Worm (Caenorhabditis elegans): ENCODE results near the gene F35H12.5.
A peak's percentile ranks its signal among the peaks of the same experiment; 100 is the strongest.

Gene F35H12.5

DNA sequence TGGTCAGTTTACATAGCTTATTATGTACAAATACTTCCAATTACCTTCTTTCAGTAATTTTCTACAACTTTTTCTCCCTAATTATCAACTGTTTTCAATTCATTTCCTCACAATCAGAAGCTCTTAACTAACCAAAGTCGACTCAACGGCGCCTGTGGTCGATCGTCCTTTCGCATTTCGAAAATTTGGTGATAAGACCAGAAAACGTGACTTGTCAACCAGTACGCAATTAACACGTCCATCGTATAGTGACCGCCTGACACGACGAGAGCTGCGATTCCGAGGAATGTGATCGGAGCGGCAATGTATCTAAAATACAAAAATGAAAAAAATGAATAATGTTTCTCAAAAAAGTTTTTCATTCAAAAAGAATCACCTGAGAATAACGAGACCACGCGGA, 27.5 kb downstream of the F35H12.5 start (continued):
- TF ChIP-seq unc-62 (GFP tag; optimal IDR thresholded peaks at IDR 0.05 in 1 of 2), result no peak
- no peak for TF ChIP-seq unc-62 (tag; optimal IDR thresholded peaks at IDR 0.05)
- no peak for TF ChIP-seq set-16 (GFP tag; IDR thresholded peaks at IDR 0.05)
- TF ChIP-seq ZK337.2 (GFP tag; IDR thresholded peaks at IDR 0.05), result no peak
- TF ChIP-seq lir-3 (tag; optimal IDR thresholded peaks at IDR 0.05), result no peak
- TF ChIP-seq Y48G9A.11 (GFP tag; IDR thresholded peaks at IDR 0.05), result no peak
- no peak for TF ChIP-seq fkh-10 (GFP tag; optimal IDR thresholded peaks at IDR 0.05)
- TF ChIP-seq ceh-44 (GFP tag; IDR thresholded peaks at IDR 0.05), result no peak
- peak; percentile 43 for TF ChIP-seq pqm-1 (tag; optimal IDR thresholded peaks at IDR 0.05)
- no peak for TF ChIP-seq lin-38 (GFP tag; IDR thresholded peaks at IDR 0.05)
- TF ChIP-seq F10B5.3 (tag; optimal IDR thresholded peaks at IDR 0.05), result no peak
- TF ChIP-seq jun-1 (tag; optimal IDR thresholded peaks at IDR 0.05), result no peak
- no peak for TF ChIP-seq aha-1 (tag)
- no peak for TF ChIP-seq mxl-2 (GFP tag; conservative IDR thresholded peaks at IDR 0.05)
- no peak for TF ChIP-seq egl-43 (GFP tag; IDR thresholded peaks at IDR 0.05)
- TF ChIP-seq lin-29 (GFP tag; IDR thresholded peaks at IDR 0.05), result no peak
- no peak for TF ChIP-seq ceh-28 (tag; optimal IDR thresholded peaks at IDR 0.05)
- TF ChIP-seq nhr-28 (tag; optimal IDR thresholded peaks at IDR 0.05), result peak; percentile 9
- TF ChIP-seq skn-1 (tag; optimal IDR thresholded peaks at IDR 0.05), result no peak
- TF ChIP-seq php-3 (GFP tag; IDR thresholded peaks at IDR 0.05), result peak; percentile 49; the same call in 1 of the 2 replicates
- TF ChIP-seq mdl-1 (tag; optimal IDR thresholded peaks at IDR 0.05), result no peak
- peak; percentile 79 for TF ChIP-seq hlh-30 (tag; optimal IDR thresholded peaks at IDR 0.05; ENCODE audit: insufficient read depth)
- TF ChIP-seq vab-7 (GFP tag; IDR thresholded peaks at IDR 0.05), result no peak
- no peak for TF ChIP-seq tag-97 (GFP tag; IDR thresholded peaks at IDR 0.05)
- peak; percentile 61 for TF ChIP-seq tra-1 (GFP tag; IDR thresholded peaks at IDR 0.05)

DNA sequence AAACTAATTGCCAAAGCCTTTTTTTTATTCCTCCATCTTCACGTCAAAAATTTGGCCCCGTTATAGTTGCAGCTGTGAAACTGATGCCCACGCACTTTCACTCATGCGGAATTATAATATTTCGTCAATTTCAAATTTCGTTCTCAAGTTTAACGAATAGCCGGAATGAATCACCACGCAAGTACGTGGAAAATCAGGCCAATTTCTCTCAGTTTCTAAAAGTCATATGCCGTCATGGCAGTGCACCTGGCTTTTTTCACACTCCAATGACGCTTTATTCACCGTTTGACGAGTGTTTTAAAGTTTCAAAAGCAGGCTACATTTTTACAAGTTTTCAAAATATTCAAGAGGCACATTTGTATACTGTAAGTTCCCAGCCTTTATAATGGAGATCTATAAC, 29.7 kb downstream of the F35H12.5 start:
- TF ChIP-seq php-3 (GFP tag; IDR thresholded peaks at IDR 0.05), result no peak
- TF ChIP-seq unc-62 (GFP tag; optimal IDR thresholded peaks at IDR 0.05 in 1 of 2), result peak in 1 of 2 experiments; percentile 62
- no peak for TF ChIP-seq unc-62 (tag; optimal IDR thresholded peaks at IDR 0.05)
- no peak for TF ChIP-seq madf-5 (GFP tag; IDR thresholded peaks at IDR 0.05)
- peak; percentile 3 for TF ChIP-seq aha-1 (tag)
- no peak for TF ChIP-seq Y48G9A.11 (GFP tag; IDR thresholded peaks at IDR 0.05)

DNA sequence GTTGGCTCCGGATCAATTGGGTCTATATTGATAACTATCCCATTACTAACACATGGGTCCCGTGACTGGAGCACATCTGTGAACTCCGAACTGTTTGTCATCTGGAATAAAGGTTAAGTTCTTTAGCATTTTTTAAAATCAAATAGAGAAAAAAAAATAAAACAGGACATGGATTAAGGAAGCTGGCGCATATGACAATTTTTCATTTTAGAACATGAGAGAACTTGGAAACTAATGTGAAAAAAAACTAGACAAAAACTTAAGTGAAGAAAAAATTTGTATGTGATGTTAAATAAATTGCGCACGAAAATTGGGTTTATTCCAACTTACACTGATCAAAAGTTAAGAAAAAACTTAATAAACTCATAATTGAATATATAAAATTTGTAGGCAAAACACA, 30.6 kb downstream of the F35H12.5 start, which contains the start of gene sms-2:
Gene sms-2 (minus strand): TSS at position 101 of the 400 bp plus-strand sequence.
- TF ChIP-seq F26F4.8 (GFP tag; conservative IDR thresholded peaks at IDR 0.05) (no peak), ama-1 (optimal IDR thresholded peaks at IDR 0.05) (no peak), F37D6.2 (tag; optimal IDR thresholded peaks at IDR 0.05) (no peak), spr-3 (GFP tag; optimal IDR thresholded peaks at IDR 0.05) (no peak), aly-2 (tag; optimal IDR thresholded peaks at IDR 0.05) (no peak), ZK337.2 (GFP tag; IDR thresholded peaks at IDR 0.05) (no peak), zip-11 (GFP tag; IDR thresholded peaks at IDR 0.05) (no peak), F49E8.2 (tag; optimal IDR thresholded peaks at IDR 0.05; ENCODE audit: borderline replicate concordance) (no peak), hlh-30 (tag; optimal IDR thresholded peaks at IDR 0.05; ENCODE audit: insufficient read depth) (no peak)

DNA sequence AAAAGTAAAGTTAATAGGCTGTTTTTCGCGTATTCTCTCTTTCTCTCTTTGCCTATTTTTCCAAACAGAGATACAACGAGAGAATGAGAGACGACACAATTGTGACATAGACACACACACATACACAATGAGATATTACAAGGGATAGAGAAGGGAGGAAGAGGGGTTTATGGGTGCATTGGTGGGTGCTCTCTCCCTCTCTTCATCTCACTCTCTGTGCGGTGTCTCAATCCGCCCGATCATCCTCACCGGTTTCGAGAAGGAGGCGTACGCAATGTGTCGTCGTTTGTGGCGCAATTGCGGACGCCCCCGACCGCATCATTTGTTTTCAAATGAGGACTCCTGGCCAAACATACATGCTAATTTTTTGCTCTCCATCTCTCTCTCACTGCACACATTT, 31.3 kb downstream of the F35H12.5 start:
- TF ChIP-seq ces-1 (GFP tag; optimal IDR thresholded peaks at IDR 0.05) (peak; percentile 36), F44E2.7 (GFP tag; IDR thresholded peaks at IDR 0.05) (no peak), T20F7.1 (GFP tag; optimal IDR thresholded peaks at IDR 0.05) (peak; percentile 80), pha-4 (GFP tag; IDR thresholded peaks at IDR 0.05) (peak; percentile 37; the same call in 1 of the 2 replicates), pha-4 (tag; optimal IDR thresholded peaks at IDR 0.05) (no peak), hlh-11 (tag; optimal IDR thresholded peaks at IDR 0.05) (peak; percentile 87), nhr-28 (tag; optimal IDR thresholded peaks at IDR 0.05) (peak; percentile 75), nhr-25 (tag; optimal IDR thresholded peaks at IDR 0.05; ENCODE audit: borderline replicate concordance, insufficient read depth) (peak; percentile 53), nhr-48 (tag; optimal IDR thresholded peaks at IDR 0.05) (peak; percentile 91), madf-5 (GFP tag; IDR thresholded peaks at IDR 0.05) (0 out of 4 replicates have a peak, but pooled peaks of 1 of the 2 experiments have one; percentile 9), nhr-102 (tag; optimal IDR thresholded peaks at IDR 0.05) (peak; percentile 69), madf-9 (GFP tag; conservative IDR thresholded peaks at IDR 0.05) (peak; percentile 77), mxl-3 (GFP tag; optimal IDR thresholded peaks at IDR 0.05) (peak; percentile 86), hmg-1.1 (GFP tag; IDR thresholded peaks at IDR 0.05) (peak; percentile 89), ztf-7 (tag; optimal IDR thresholded peaks at IDR 0.05) (peak; percentile 82), mep-1 (tag; optimal IDR thresholded peaks at IDR 0.05) (peak; percentile 96), mdl-1 (tag; optimal IDR thresholded peaks at IDR 0.05) (peak; percentile 5 to 89), spr-1 (tag; optimal IDR thresholded peaks at IDR 0.05) (peak; percentile 70)

Measured in whole organism, L4 larva.